Worm (Caenorhabditis elegans) whole organism, young adult: ENCODE data around the gene srv-26.

Source experiments
- C06A6.2 ChIP-seq: fragments of 200-800 bp; sonication (Bioruptor generic); conservative IDR thresholded peaks from 2 replicates; pipeline ENCODE4 v1.3.6; 2022; ENCODE audit warnings: missing genetic modification characterization, missing compliant biosample characterization
- F57A8.1 ChIP-seq: fragments of 200-800 bp; sonication (Bioruptor generic); optimal IDR thresholded peaks from 2 replicates; lab custom pipeline; 2018; ENCODE audit warnings: mild to moderate bottlenecking, missing genetic modification characterization, moderate library complexity, missing compliant biosample characterization
- K12H6.12 ChIP-seq: fragments of 200-800 bp; sonication (Bioruptor generic); optimal IDR thresholded peaks from 2 replicates; lab custom pipeline; 2018; ENCODE audit warnings: mild to moderate bottlenecking, missing genetic modification characterization, missing compliant biosample characterization
- Y53F4B.3 ChIP-seq: fragments of 200-800 bp; sonication (Bioruptor generic); IDR thresholded peaks from 2 replicates; pipeline ENCODE4 v1.3.6; 2022; ENCODE audit warnings: missing genetic modification reagents, missing genetic modification characterization, missing compliant biosample characterization
- Y56A3A.18 ChIP-seq: fragments of 200-800 bp; sonication (Bioruptor generic); IDR thresholded peaks from 2 replicates; pipeline ENCODE4 v1.3.6; 2022; ENCODE audit warnings: missing genetic modification reagents, missing genetic modification characterization, missing compliant biosample characterization
- ZK185.1 ChIP-seq: sonication (generic microtip); optimal IDR thresholded peaks from 2 replicates; lab custom pipeline; 2016; ENCODE audit warnings: mild to moderate bottlenecking, missing genetic modification characterization, missing compliant biosample characterization; ENCODE audit not compliant: poor library complexity, severe bottlenecking
- athp-1 ChIP-seq: sonication (generic microtip); optimal IDR thresholded peaks from 2 replicates; lab custom pipeline; 2017; ENCODE audit warnings: mild to moderate bottlenecking, missing genetic modification characterization, missing compliant biosample characterization
- attf-3 ChIP-seq: fragments of 200-800 bp; sonication (Bioruptor generic); conservative IDR thresholded peaks from 2 replicates; pipeline ENCODE4 v1.3.6; 2022; ENCODE audit warnings: missing genetic modification reagents, missing genetic modification characterization, missing compliant biosample characterization
- attf-6 ChIP-seq: fragments of 200-800 bp; sonication (Bioruptor generic); IDR thresholded peaks from 2 replicates; pipeline ENCODE4 v1.3.6; 2022; ENCODE audit warnings: missing genetic modification reagents, missing genetic modification characterization, missing compliant biosample characterization
- bed-1 ChIP-seq: fragments of 200-800 bp; sonication (Bioruptor generic); IDR thresholded peaks from 2 replicates; pipeline ENCODE4 v1.3.6; 2022; ENCODE audit warnings: missing genetic modification reagents, missing genetic modification characterization, missing compliant biosample characterization
- ceh-27 ChIP-seq: fragments of 200-800 bp; sonication (Bioruptor generic); optimal IDR thresholded peaks from 2 replicates; lab custom pipeline; 2018; ENCODE audit warnings: mild to moderate bottlenecking, missing genetic modification characterization, moderate library complexity, missing compliant biosample characterization
- ceh-40 ChIP-seq: fragments of 200-800 bp; sonication (Bioruptor generic); IDR thresholded peaks from 2 replicates; pipeline ENCODE4 v1.3.6; 2022; ENCODE audit warnings: missing genetic modification characterization, missing compliant biosample characterization
- ceh-58 ChIP-seq: fragments of 200-800 bp; sonication (Bioruptor generic); IDR thresholded peaks from 2 replicates; pipeline ENCODE4 v1.3.6; 2022; ENCODE audit warnings: missing genetic modification characterization, missing compliant biosample characterization
- ceh-91 ChIP-seq: fragments of 200-800 bp; sonication (Bioruptor generic); IDR thresholded peaks from 2 replicates; pipeline ENCODE4 v1.3.6; 2022; ENCODE audit warnings: missing genetic modification reagents, missing genetic modification characterization, missing compliant biosample characterization
- die-1 ChIP-seq: sonication (generic microtip); optimal IDR thresholded peaks from 2 replicates; lab custom pipeline; 2016; ENCODE audit warnings: missing genotype, mild to moderate bottlenecking, missing genetic modification characterization, missing compliant biosample characterization
- dpff-1 ChIP-seq: sonication (generic microtip); optimal IDR thresholded peaks from 2 replicates; lab custom pipeline; 2017; ENCODE audit warnings: mild to moderate bottlenecking, missing genetic modification characterization, missing compliant biosample characterization
- egl-44 ChIP-seq: fragments of 200-800 bp; sonication (Bioruptor generic); IDR thresholded peaks from 2 replicates; pipeline ENCODE4 v1.3.6; 2022; ENCODE audit warnings: missing genetic modification reagents, missing genetic modification characterization, missing compliant biosample characterization
- egrh-3 ChIP-seq: fragments of 200-800 bp; sonication (Bioruptor generic); IDR thresholded peaks from 2 replicates; pipeline ENCODE4 v1.3.6; 2022; ENCODE audit warnings: missing genetic modification reagents, missing genetic modification characterization, missing compliant biosample characterization
- ekl-4 ChIP-seq: fragments of 200-800 bp; sonication (Bioruptor generic); IDR thresholded peaks from 2 replicates; pipeline ENCODE4 v1.3.6; 2022; ENCODE audit warnings: missing genetic modification reagents, missing genetic modification characterization, missing compliant biosample characterization
- fkh-3 ChIP-seq: sonication (generic microtip); optimal IDR thresholded peaks from 2 replicates; lab custom pipeline; 2016; ENCODE audit warnings: mild to moderate bottlenecking, missing genetic modification characterization, missing compliant biosample characterization
- lag-1 ChIP-seq: fragments of 200-800 bp; sonication (Bioruptor generic); IDR thresholded peaks from 2 replicates; pipeline ENCODE4 v1.3.6; 2022; ENCODE audit warnings: missing genetic modification reagents, missing genetic modification characterization, missing compliant biosample characterization
- lin-40 ChIP-seq: sonication (generic microtip); optimal IDR thresholded peaks from 2 replicates; lab custom pipeline; 2016; ENCODE audit warnings: missing genetic modification characterization, mild to moderate bottlenecking, missing compliant biosample characterization, missing genotype, missing genetic modification reagents
- lsl-1 ChIP-seq: fragments of 200-800 bp; sonication (Bioruptor generic); optimal IDR thresholded peaks from 2 replicates; lab custom pipeline; 2018; ENCODE audit warnings: mild to moderate bottlenecking, missing genetic modification characterization, moderate library complexity, missing compliant biosample characterization
- madf-10 ChIP-seq: sonication (generic microtip); optimal IDR thresholded peaks from 2 replicates; lab custom pipeline; 2016; ENCODE audit warnings: mild to moderate bottlenecking, missing genetic modification characterization, missing compliant biosample characterization
- nhr-27 ChIP-seq: fragments of 200-800 bp; sonication (Bioruptor generic); optimal IDR thresholded peaks from 2 replicates; lab custom pipeline; 2018; ENCODE audit warnings: mild to moderate bottlenecking, missing genetic modification characterization, moderate library complexity, missing compliant biosample characterization
- nhr-80 ChIP-seq: sonication (generic microtip); optimal IDR thresholded peaks from 2 replicates; lab custom pipeline; 2016; ENCODE audit warnings: missing genetic modification characterization, missing compliant biosample characterization
- pbrm-1 ChIP-seq: fragments of 200-800 bp; sonication (Bioruptor generic); IDR thresholded peaks from 2 replicates; pipeline ENCODE4 v1.3.6; 2022; ENCODE audit warnings: missing genetic modification reagents, missing genetic modification characterization, missing compliant biosample characterization
- rcor-1 ChIP-seq: fragments of 200-800 bp; sonication (Bioruptor generic); IDR thresholded peaks from 2 replicates; pipeline ENCODE4 v1.3.6; 2022; ENCODE audit warnings: missing genetic modification reagents, missing genetic modification characterization, missing compliant biosample characterization
- rec-8 ChIP-seq, 2 experiments: sonication (generic microtip); optimal IDR thresholded peaks; 2 replicates each; lab custom pipeline; 2016; ENCODE audit warnings: mild to moderate bottlenecking in 2 of 2, missing genetic modification characterization in 2 of 2, missing genetic modification reagents in 2 of 2, missing genotype in 2 of 2, missing biosample characterization in 1 of 2, missing compliant biosample characterization in 1 of 2, moderate library complexity in 1 of 2
- sea-2 ChIP-seq: fragments of 200-800 bp; sonication (Bioruptor generic); IDR thresholded peaks from 2 replicates; pipeline ENCODE4 v1.3.6; 2022; ENCODE audit warnings: missing genetic modification characterization, missing compliant biosample characterization
- snpc-1.1 ChIP-seq: sonication (generic microtip); optimal IDR thresholded peaks from 2 replicates; lab custom pipeline; 2017; ENCODE audit warnings: missing genetic modification characterization, mild to moderate bottlenecking, missing compliant biosample characterization, antibody characterized with exemption, moderate library complexity, missing genotype, missing genetic modification reagents; ENCODE audit not compliant: insufficient read depth
- snpc-4 ChIP-seq, 5 experiments: fragments of 150-350 bp in 1 of 5; sonication (generic microtip) in 4 of 5; optimal IDR thresholded peaks; 2 replicates each; lab custom pipeline; 2014 to 2018; ENCODE audit warnings: missing genetic modification characterization in 5 of 5, missing biosample characterization in 3 of 5, antibody characterized with exemption in 2 of 5, mild to moderate bottlenecking in 2 of 5, missing compliant biosample characterization in 2 of 5, missing genotype in 2 of 5, moderate library complexity in 2 of 5, missing genetic modification reagents in 1 of 5
- somi-1 ChIP-seq: fragments of 200-800 bp; sonication (Bioruptor generic); optimal IDR thresholded peaks from 2 replicates; lab custom pipeline; 2018; ENCODE audit warnings: mild to moderate bottlenecking, missing genetic modification characterization, missing compliant biosample characterization
- tbp1 ChIP-seq: fragments of 200-800 bp; sonication (Bioruptor generic); optimal IDR thresholded peaks from 2 replicates; lab custom pipeline; 2018; ENCODE audit warnings: mild to moderate bottlenecking, missing genetic modification characterization, missing compliant biosample characterization
- unc-130 ChIP-seq: sonication (generic microtip); optimal IDR thresholded peaks from 2 replicates; lab custom pipeline; 2016; ENCODE audit warnings: missing genetic modification reagents, missing genetic modification characterization, missing compliant biosample characterization
- zim-3 ChIP-seq: sonication (generic microtip); optimal IDR thresholded peaks from 2 replicates; lab custom pipeline; 2017; ENCODE audit warnings: mild to moderate bottlenecking, missing genetic modification characterization, moderate library complexity, missing compliant biosample characterization
- ztf-22 ChIP-seq: fragments of 200-800 bp; sonication (Bioruptor generic); optimal IDR thresholded peaks from 2 replicates; lab custom pipeline; 2018; ENCODE audit warnings: mild to moderate bottlenecking, missing genetic modification characterization, moderate library complexity, missing compliant biosample characterization

The srv-26 gene

DNA sequence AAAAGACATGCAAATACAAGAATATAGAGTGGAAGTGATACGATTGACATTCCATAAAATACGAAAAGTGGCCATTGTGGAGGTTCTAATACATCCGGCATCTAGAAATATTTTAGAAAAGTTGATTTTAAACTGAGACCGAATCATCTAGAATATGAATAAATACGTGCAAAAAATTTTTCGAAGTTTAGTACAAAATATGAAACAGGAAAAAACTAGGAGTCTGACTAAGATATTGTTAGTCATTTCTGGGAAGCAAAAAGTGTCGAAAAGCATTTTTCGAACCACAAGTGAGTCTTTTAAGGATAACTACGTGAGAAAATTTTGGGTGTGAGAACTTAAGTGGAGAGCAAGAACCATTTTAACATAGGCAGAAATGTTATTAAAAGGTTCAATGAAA lies 19.5 kb downstream of the srv-26 start, which contains the start of gene srv-32 (continued):
- TF ChIP-seq snpc-4 (GFP tag; optimal IDR thresholded peaks at IDR 0.05; lab: Kevin White, UChicago) (no peak), snpc-4 (tag; optimal IDR thresholded peaks at IDR 0.05; lab: Kevin White, UChicago) (no peak)

DNA sequence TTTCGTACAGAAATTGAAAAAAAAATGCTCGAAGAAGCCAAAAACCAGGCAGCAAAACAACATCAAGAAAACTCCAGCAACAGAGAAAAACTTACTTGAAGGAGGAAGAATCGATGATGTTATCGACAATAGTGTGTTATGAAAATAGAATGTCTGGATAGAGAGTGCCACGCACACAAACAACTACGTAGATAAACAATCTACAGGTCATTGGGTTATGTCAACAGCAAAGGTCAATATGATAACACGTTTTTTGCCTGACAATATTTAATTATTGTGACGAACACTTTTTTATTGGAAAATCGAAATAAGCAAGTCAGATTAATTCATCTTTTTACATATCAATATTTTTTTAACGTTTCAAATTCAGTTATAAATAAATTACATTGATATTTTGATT lies 22.3 kb downstream of the srv-26 start, which contains the start of gene sams-5:
TSS of gene sams-5 (minus strand) at position 131 of the 400 bp plus-strand sequence.
- no peak for TF ChIP-seq ceh-27 (GFP tag; lab: Kevin White, UChicago)
- no peak for TF ChIP-seq Y53F4B.3 (GFP tag; lab: Robert Waterston, UW)
- no peak for TF ChIP-seq lin-40 (tag; lab: Kevin White, UChicago)
- no peak for TF ChIP-seq fkh-3 (tag; lab: Kevin White, UChicago)

DNA sequence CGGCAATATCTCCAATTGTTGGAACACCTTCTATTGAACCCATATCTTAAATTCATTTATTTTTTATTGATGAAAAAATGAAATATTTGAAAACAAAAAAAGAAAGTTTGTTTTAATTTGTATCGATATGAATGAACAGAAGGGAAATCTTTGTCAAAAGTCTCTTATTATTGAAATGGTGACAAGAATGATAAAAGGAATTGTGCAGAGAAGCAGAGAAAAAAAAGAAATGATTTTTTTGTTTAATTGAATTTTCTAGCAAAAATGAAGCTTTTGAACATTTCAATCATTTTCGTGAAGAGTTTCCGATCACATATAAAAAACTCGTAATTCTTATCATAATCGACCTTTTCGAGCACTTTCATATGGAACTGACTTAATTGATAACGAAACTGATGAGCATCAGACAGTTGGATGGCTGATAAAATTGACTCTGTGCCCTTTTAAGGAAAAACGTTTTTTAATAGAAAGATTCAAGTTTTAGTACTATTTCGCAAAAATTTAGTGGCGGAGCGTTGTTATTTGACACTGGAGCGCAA lies 25.9 kb downstream of the srv-26 start, which contains the start of the genes aat-4 and T13A10.1:
TSS of gene aat-4 (minus strand) at position 51 of the 539 bp plus-strand sequence.
TSS of gene T13A10.1 (plus strand) at position 411 of the 539 bp plus-strand sequence.
- TF ChIP-seq nhr-80 (tag; lab: Kevin White, UChicago) (peak; percentile 89), athp-1 (no peak)

DNA sequence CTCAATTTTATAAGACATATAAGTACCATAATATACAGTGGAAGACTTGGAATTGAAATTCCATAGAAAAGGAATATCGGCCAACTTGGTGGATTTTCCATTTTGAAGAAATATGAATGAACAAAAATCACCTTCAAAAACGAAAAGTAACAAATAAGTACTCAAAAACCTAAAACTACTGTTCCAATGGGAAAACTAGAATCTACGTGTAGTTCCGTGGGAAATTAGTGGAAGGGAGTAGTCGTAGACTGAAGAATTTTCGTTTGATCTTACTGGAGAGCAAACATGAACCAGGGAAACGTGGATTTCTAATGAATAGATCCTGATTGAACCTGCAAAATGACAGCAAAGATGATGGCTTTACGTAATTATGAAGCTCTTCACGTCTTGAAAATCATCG lies 29.7 kb downstream of the srv-26 start, which contains the start of gene srv-31:
TSS of gene srv-31 (minus strand) at position 101 of the 400 bp plus-strand sequence.
- no peak for TF ChIP-seq rec-8 (tag; optimal IDR thresholded peaks at IDR 0.05; lab: Kevin White, UChicago)
- no peak for TF ChIP-seq ceh-91 (GFP tag; lab: Robert Waterston, UW)
- no peak for TF ChIP-seq fkh-3 (tag; lab: Kevin White, UChicago)
- TF ChIP-seq ceh-27 (GFP tag; lab: Kevin White, UChicago) = no peak
- TF ChIP-seq Y56A3A.18 (GFP tag; lab: Robert Waterston, UW) = no peak
- no peak for TF ChIP-seq K12H6.12
- TF ChIP-seq tbp1 (GFP tag; lab: Kevin White, UChicago) = no peak
- no peak for TF ChIP-seq attf-3
- TF ChIP-seq ztf-22 (GFP tag; lab: Kevin White, UChicago) = no peak
- TF ChIP-seq ekl-4 = no peak
- TF ChIP-seq ZK185.1 = no peak
- TF ChIP-seq rcor-1 (GFP tag; lab: Robert Waterston, UW) = no peak
- TF ChIP-seq nhr-27 (tag; lab: Kevin White, UChicago) = no peak
- TF ChIP-seq die-1 (tag; lab: Kevin White, UChicago) = no peak
- no peak for TF ChIP-seq madf-10
- TF ChIP-seq egrh-3 (GFP tag; lab: Robert Waterston, UW) = no peak
- TF ChIP-seq F57A8.1 (GFP tag; lab: Kevin White, UChicago) = no peak
- TF ChIP-seq C06A6.2 (GFP tag; lab: Robert Waterston, UW) = no peak
- TF ChIP-seq ceh-40 (GFP tag; lab: Robert Waterston, UW) = no peak
- no peak for TF ChIP-seq unc-130 (GFP tag; lab: Kevin White, UChicago)

DNA sequence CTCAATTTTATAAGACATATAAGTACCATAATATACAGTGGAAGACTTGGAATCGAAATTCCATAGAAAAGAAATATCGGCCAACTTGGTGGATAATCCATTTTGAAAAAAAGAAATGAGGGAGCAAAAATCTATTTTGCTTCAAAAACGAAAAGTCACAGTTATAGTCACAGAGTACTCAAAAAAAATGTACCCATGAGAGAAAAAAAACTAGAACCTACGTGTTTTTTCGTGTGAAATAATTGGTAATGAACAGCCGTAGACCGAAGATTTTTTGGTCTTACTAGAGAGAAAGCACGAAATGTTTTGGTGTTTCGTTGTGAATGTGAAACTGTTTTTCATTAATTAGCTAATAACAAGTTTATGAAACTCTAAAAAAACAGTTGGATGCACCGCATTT lies 32.3 kb downstream of the srv-26 start, which contains the start of gene srv-30:
TSS of gene srv-30 (minus strand) at position 101 of the 400 bp plus-strand sequence.
- TF ChIP-seq somi-1 (GFP tag; lab: Kevin White, UChicago) (no peak), lag-1 (GFP tag; lab: Robert Waterston, UW) (no peak), pbrm-1 (GFP tag; lab: Robert Waterston, UW) (no peak), ztf-22 (GFP tag; lab: Kevin White, UChicago) (no peak), dpff-1 (tag; lab: Kevin White, UChicago) (no peak), snpc-1.1 (tag; lab: Kevin White, UChicago) (no peak), sea-2 (no peak), attf-6 (no peak), lsl-1 (no peak), ceh-58 (GFP tag; lab: Robert Waterston, UW) (no peak), egl-44 (no peak), bed-1 (GFP tag; lab: Robert Waterston, UW) (no peak), zim-3 (no peak)
- TF ChIP-seq, all 124 proteins: peak for 0
